Fruit fly (Drosophila melanogaster): Measurements from ENCODE around the gene ine.

Gene ine

DNA sequence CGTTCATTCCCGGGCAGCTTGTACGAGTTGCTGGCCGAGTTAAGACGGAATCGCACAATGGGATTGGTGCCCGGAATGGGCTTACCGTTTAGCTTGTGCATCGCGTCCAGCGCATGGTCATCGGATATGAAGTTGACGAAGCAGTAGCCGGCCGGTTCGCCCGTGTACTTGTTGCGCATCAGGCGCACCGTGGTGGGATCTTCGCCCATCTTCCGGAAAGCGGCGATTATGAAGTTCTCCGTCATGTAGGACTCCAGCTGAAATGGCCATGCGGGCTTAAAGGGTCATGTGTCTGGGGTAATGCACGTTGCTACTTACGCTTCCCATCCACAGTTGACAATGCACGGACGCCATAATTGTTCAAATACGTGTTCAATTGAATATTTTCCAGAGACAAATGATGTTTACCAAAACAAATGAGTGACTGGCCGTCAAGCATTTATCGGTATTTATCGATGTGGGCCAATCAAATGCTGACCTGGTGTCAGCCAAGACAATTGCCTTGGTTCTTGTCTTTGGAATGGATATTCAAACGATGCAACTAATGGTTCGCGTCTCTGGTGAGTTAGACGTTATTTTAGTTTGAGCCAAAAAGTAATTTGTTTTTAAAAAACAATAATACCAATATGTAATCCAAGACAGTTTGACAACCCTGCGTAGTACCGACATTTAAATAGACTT lies 22.7 kb downstream of the ine start, which contains the start of the genes Secp43 and ND-B8 (continued):
- no peak for TF ChIP-seq hkb (optimal IDR thresholded peaks at IDR 0.05)
- TF ChIP-seq hkb (GFP tag; IDR thresholded peaks at IDR 0.05): no peak
- TF ChIP-seq CG12744 (GFP tag; optimal IDR thresholded peaks at IDR 0.05): no peak
- peak; percentile 84 for TF ChIP-seq Bgb (GFP tag; IDR thresholded peaks at IDR 0.05; ENCODE audit: partially characterized antibody)
- TF ChIP-seq CG13424 (tag; optimal IDR thresholded peaks at IDR 0.05): peak; percentile 23
- peak; percentile 74 for TF ChIP-seq knrl (GFP tag; IDR thresholded peaks at IDR 0.05; ENCODE audit: partially characterized antibody)
- no peak for TF ChIP-seq CG2678 (tag; optimal IDR thresholded peaks at IDR 0.05)
- no peak for TF ChIP-seq CG1233 (GFP tag; optimal IDR thresholded peaks at IDR 0.05)
- TF ChIP-seq CG14014 (GFP tag; IDR thresholded peaks at IDR 0.05): no peak
- peak; percentile 81 for TF ChIP-seq bbx (GFP tag; IDR thresholded peaks at IDR 0.05; ENCODE audit: partially characterized antibody)
- no peak for TF ChIP-seq salm (tag; optimal IDR thresholded peaks at IDR 0.05)
- TF ChIP-seq Tbp (GFP tag; optimal IDR thresholded peaks at IDR 0.05): no peak
- no peak for TF ChIP-seq CG14441 (GFP tag; IDR thresholded peaks at IDR 0.05)
- no peak for TF ChIP-seq slbo (GFP tag; IDR thresholded peaks at IDR 0.05)
- peak; percentile 59 for TF ChIP-seq vnd (GFP tag; IDR thresholded peaks at IDR 0.05; ENCODE audit: partially characterized antibody)
- peak; percentile 68 for TF ChIP-seq E2f2 (GFP tag; IDR thresholded peaks at IDR 0.05)
- no peak for TF ChIP-seq Nf-YB (GFP tag; optimal IDR thresholded peaks at IDR 0.05)
- no peak for TF ChIP-seq NC2β (GFP tag; optimal IDR thresholded peaks at IDR 0.05)
- no peak for TF ChIP-seq gcm (GFP tag; optimal IDR thresholded peaks at IDR 0.05)
- no peak for TF ChIP-seq lbe (GFP tag; optimal IDR thresholded peaks at IDR 0.05)
- TF ChIP-seq fd96Cb (tag; optimal IDR thresholded peaks at IDR 0.05): no peak
- no peak for TF ChIP-seq CG8924 (tag; optimal IDR thresholded peaks at IDR 0.05)
- TF ChIP-seq nerfin-2 (GFP tag; IDR thresholded peaks at IDR 0.05; ENCODE audit: partially characterized antibody): peak; percentile 82
- TF ChIP-seq lola (GFP tag; optimal IDR thresholded peaks at IDR 0.05): no peak
- peak; percentile 37; the same call in 1 of the 2 replicates for TF ChIP-seq sob (GFP tag; IDR thresholded peaks at IDR 0.05)
- no peak for TF ChIP-seq CG6254 (GFP tag; optimal IDR thresholded peaks at IDR 0.05)
- peak; percentile 44; the same call in 1 of the 2 replicates for TF ChIP-seq sna (GFP tag; IDR thresholded peaks at IDR 0.05; ENCODE audit: partially characterized antibody)
- no peak for TF ChIP-seq Side (GFP tag; optimal IDR thresholded peaks at IDR 0.05)
- no peak for TF ChIP-seq CG8944 (GFP tag; optimal IDR thresholded peaks at IDR 0.05)
- no peak for TF ChIP-seq da (GFP tag; optimal IDR thresholded peaks at IDR 0.05)
- TF ChIP-seq CTCF (GFP tag; optimal IDR thresholded peaks at IDR 0.05): peak; percentile 72
- TF ChIP-seq chif (GFP tag; optimal IDR thresholded peaks at IDR 0.05): no peak
- TF ChIP-seq hb (GFP tag; IDR thresholded peaks at IDR 0.05; ENCODE audit: partially characterized antibody): peak; percentile 81
- peak; percentile 45 for TF ChIP-seq Neu2 (GFP tag; optimal IDR thresholded peaks at IDR 0.05; ENCODE audit: borderline replicate concordance)
- peak; percentile 93 for TF ChIP-seq MBD-R2 (GFP tag; IDR thresholded peaks at IDR 0.05)
- no peak for TF ChIP-seq gcm2 (GFP tag; optimal IDR thresholded peaks at IDR 0.05)
- TF ChIP-seq bab2 (GFP tag; optimal IDR thresholded peaks at IDR 0.05): no peak
- TF ChIP-seq toy (GFP tag; IDR thresholded peaks at IDR 0.05): no peak
- no peak for TF ChIP-seq zfh1 (GFP tag; IDR thresholded peaks at IDR 0.05)
- no peak; the same call in 2 of the 3 replicates for TF ChIP-seq CG34422 (GFP tag; IDR thresholded peaks at IDR 0.05)
- peak; percentile 37 for TF ChIP-seq nmo (GFP tag; optimal IDR thresholded peaks at IDR 0.05)
- peak; percentile 69 for TF ChIP-seq CG12659 (GFP tag; optimal IDR thresholded peaks at IDR 0.05)
- no peak for TF ChIP-seq jing (GFP tag; optimal IDR thresholded peaks at IDR 0.05)
- no peak for TF ChIP-seq CG8281 (tag; optimal IDR thresholded peaks at IDR 0.05)
- TF ChIP-seq BtbVII (GFP tag; optimal IDR thresholded peaks at IDR 0.05): no peak
- TF ChIP-seq ems (GFP tag; optimal IDR thresholded peaks at IDR 0.05): no peak
- TF ChIP-seq mirr (GFP tag; optimal IDR thresholded peaks at IDR 0.05): peak; percentile 17
- TF ChIP-seq danr (GFP tag; IDR thresholded peaks at IDR 0.05): no peak
- peak; percentile 18 for TF ChIP-seq CG30020 (tag; optimal IDR thresholded peaks at IDR 0.05)
- TF ChIP-seq CG9797 (GFP tag; optimal IDR thresholded peaks at IDR 0.05): peak; percentile 41
